Fruit fly (Drosophila melanogaster): ENCODE measurements around the gene D2hgdh.

Gene D2hgdh

DNA sequence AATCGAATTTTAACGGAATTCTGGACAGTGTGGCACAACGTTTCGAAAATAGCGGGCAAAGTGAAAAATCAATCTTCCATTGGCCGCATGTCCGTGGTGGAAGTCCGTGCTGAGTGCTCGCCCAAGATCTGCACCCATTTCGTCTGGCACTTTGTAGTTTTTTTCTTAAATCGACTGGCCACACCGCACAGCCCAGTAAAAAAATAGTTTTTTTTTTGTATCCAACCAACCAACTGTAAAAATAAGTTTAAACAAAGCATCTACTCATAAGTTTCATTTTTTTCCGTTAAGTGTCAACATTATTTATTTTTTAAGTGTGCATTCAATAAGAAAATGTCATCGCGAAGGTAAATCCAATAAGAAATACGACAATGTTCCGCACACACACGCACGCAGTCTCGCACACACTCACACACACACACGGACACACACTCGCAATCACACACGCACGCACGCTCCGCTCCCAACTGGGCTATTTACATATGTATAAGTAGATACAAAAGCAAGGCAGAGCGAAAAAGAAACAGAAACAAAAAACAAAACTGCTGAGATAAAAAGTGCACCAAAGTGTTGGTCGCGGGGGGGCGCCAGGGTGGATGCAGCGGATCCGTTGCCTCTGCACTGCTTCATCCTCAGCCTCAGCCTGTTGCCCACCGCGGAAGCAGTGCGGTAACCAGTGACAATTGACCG is 47.1 kb upstream of the D2hgdh start, which contains the start of gene csw (continued):
- peak; percentile 22 for TF ChIP-seq CG9817 (tag; optimal IDR thresholded peaks at IDR 0.05)
- no peak for TF ChIP-seq ATbp (GFP tag; optimal IDR thresholded peaks at IDR 0.05)
- TF ChIP-seq gem (tag; optimal IDR thresholded peaks at IDR 0.05): peak; percentile 32
- no peak for TF ChIP-seq mld (GFP tag; IDR thresholded peaks at IDR 0.05; ENCODE audit: partially characterized antibody)
- peak; percentile 41 for TF ChIP-seq trem (tag; optimal IDR thresholded peaks at IDR 0.05)
- peak; percentile 65 for TF ChIP-seq dm (GFP tag; optimal IDR thresholded peaks at IDR 0.05)
- no peak for TF ChIP-seq org-1 (GFP tag; optimal IDR thresholded peaks at IDR 0.05)
- no peak for TF ChIP-seq CG18262 (tag; optimal IDR thresholded peaks at IDR 0.05)
- no peak for TF ChIP-seq CG17829 (tag; optimal IDR thresholded peaks at IDR 0.05)
- TF ChIP-seq CG14050 (GFP tag; IDR thresholded peaks at IDR 0.05): no peak
- TF ChIP-seq CG6765 (GFP tag; optimal IDR thresholded peaks at IDR 0.05): no peak
- TF ChIP-seq hkb (optimal IDR thresholded peaks at IDR 0.05): peak; percentile 53
- TF ChIP-seq hkb (GFP tag; IDR thresholded peaks at IDR 0.05): no peak
- TF ChIP-seq sima (GFP tag; optimal IDR thresholded peaks at IDR 0.05): no peak
- no peak for TF ChIP-seq hth (optimal IDR thresholded peaks at IDR 0.05)
- TF ChIP-seq chinmo (GFP tag; IDR thresholded peaks at IDR 0.05; ENCODE audit: partially characterized antibody): 0 out of 4 replicates have a peak, but pooled peaks have one; percentile 23
- TF ChIP-seq btn (GFP tag; optimal IDR thresholded peaks at IDR 0.05): no peak
- peak; percentile 22 for TF ChIP-seq caup (GFP tag; optimal IDR thresholded peaks at IDR 0.05; ENCODE audit: severe bottlenecking)
- no peak for TF ChIP-seq cato (GFP tag; optimal IDR thresholded peaks at IDR 0.05; ENCODE audit: borderline replicate concordance)
- TF ChIP-seq CG12236 (GFP tag; optimal IDR thresholded peaks at IDR 0.05): no peak
- peak; percentile 64 for TF ChIP-seq crol (GFP tag; IDR thresholded peaks at IDR 0.05)
- TF ChIP-seq CG34422 (GFP tag; IDR thresholded peaks at IDR 0.05): peak; percentile 52; the same call in 2 of the 3 replicates
- no peak for TF ChIP-seq fd96Cb (tag; optimal IDR thresholded peaks at IDR 0.05)
- no peak for TF ChIP-seq schlank (tag; optimal IDR thresholded peaks at IDR 0.05)
- TF ChIP-seq lbe (GFP tag; optimal IDR thresholded peaks at IDR 0.05): no peak
- TF ChIP-seq CG7271 (tag; optimal IDR thresholded peaks at IDR 0.05): no peak
- TF ChIP-seq CG13123 (GFP tag; optimal IDR thresholded peaks at IDR 0.05): no peak
- peak; percentile 38 for TF ChIP-seq maf-S (GFP tag; optimal IDR thresholded peaks at IDR 0.05)
- TF ChIP-seq Sry-β (GFP tag; optimal IDR thresholded peaks at IDR 0.05): no peak
- TF ChIP-seq CG32772 (GFP tag; IDR thresholded peaks at IDR 0.05): peak; percentile 82
- peak; percentile 0 to 54 for TF ChIP-seq chif (GFP tag; optimal IDR thresholded peaks at IDR 0.05)
- peak; percentile 30 for TF ChIP-seq CG2712 (tag; optimal IDR thresholded peaks at IDR 0.05)
- TF ChIP-seq ci (GFP tag; IDR thresholded peaks at IDR 0.05): peak; percentile 65; the same call in 1 of the 3 replicates
- TF ChIP-seq phol (tag; optimal IDR thresholded peaks at IDR 0.05): peak; percentile 69
- no peak for TF ChIP-seq CG6689 (GFP tag; IDR thresholded peaks at IDR 0.05)
- no peak for TF ChIP-seq CG6683 (GFP tag; optimal IDR thresholded peaks at IDR 0.05)
- TF ChIP-seq TFAM (GFP tag; optimal IDR thresholded peaks at IDR 0.05): no peak
- no peak for TF ChIP-seq Sox100B (GFP tag; optimal IDR thresholded peaks at IDR 0.05)
- TF ChIP-seq da (GFP tag; optimal IDR thresholded peaks at IDR 0.05): no peak
- TF ChIP-seq nmo (GFP tag; optimal IDR thresholded peaks at IDR 0.05): peak; percentile 51
- no peak for TF ChIP-seq CG6654 (GFP tag; optimal IDR thresholded peaks at IDR 0.05)
- TF ChIP-seq Rfx (GFP tag; IDR thresholded peaks at IDR 0.05): peak; percentile 59
- TF ChIP-seq CG8089 (GFP tag; optimal IDR thresholded peaks at IDR 0.05): no peak
- TF ChIP-seq CG18599 (GFP tag; optimal IDR thresholded peaks at IDR 0.05): peak; percentile 31
- no peak for TF ChIP-seq Aef1 (GFP tag; IDR thresholded peaks at IDR 0.05)
- 0 out of 3 replicates have a peak, but pooled peaks have one; percentile 21 for TF ChIP-seq CG11456 (GFP tag; IDR thresholded peaks at IDR 0.05)
- no peak for TF ChIP-seq CG15479 (GFP tag; optimal IDR thresholded peaks at IDR 0.05)
- TF ChIP-seq CG15514 (GFP tag; optimal IDR thresholded peaks at IDR 0.05): peak; percentile 90
- no peak for TF ChIP-seq CG16779 (GFP tag; IDR thresholded peaks at IDR 0.05)
- TF ChIP-seq CG14014 (GFP tag; IDR thresholded peaks at IDR 0.05): no peak
